Worm (Caenorhabditis elegans): ENCODE data around the gene T16G12.7.

DNA sequence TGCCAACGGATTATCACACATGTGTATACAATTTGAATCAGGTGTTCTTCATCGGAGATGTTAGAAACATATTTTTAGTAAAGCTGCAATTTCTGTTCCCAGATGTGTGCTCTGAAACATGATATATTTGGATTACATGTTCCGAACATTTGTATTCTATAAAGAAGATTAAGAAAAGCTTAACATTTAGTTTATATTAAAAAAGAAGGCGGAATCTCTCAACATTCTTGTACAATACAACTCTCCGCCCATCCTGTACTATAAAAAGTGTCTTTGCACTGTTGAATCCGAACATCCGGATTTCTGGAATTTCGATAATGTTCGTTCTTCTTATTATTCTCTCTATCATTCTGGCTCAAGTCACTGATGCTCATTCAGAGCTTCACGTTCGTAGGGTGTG lies 12.0 kb downstream of the T16G12.7 start, which contains the start of gene ins-23:
- no peak for TF ChIP-seq skn-1 (tag; optimal IDR thresholded peaks at IDR 0.05)
- TF ChIP-seq ceh-28 (tag; optimal IDR thresholded peaks at IDR 0.05), result no peak
